Worm (Caenorhabditis elegans) whole organism, young adult: ENCODE measurements around the gene col-75.

Experiments used
- B0035.1 ChIP-seq: sonication (generic microtip); optimal IDR thresholded peaks from 2 replicates; lab custom pipeline; 2016; ENCODE audit warnings: missing genetic modification characterization, mild to moderate bottlenecking, missing compliant biosample characterization, missing genotype, missing genetic modification reagents
- F10E7.11 ChIP-seq: sonication (generic microtip); optimal IDR thresholded peaks from 2 replicates; lab custom pipeline; 2017; ENCODE audit warnings: mild to moderate bottlenecking, missing genetic modification characterization, moderate library complexity, missing compliant biosample characterization
- F22D6.2 ChIP-seq: sonication (generic microtip); optimal IDR thresholded peaks from 2 replicates; lab custom pipeline; 2016; ENCODE audit warnings: mild to moderate bottlenecking, missing genetic modification characterization, missing compliant biosample characterization
- F39B2.1 ChIP-seq: fragments of 200-800 bp; sonication (Bioruptor generic); IDR thresholded peaks from 2 replicates; pipeline ENCODE4 v1.3.6; 2022; ENCODE audit warnings: missing genetic modification reagents, missing genetic modification characterization, missing compliant biosample characterization
- F49E8.2 ChIP-seq: sonication (generic microtip); optimal IDR thresholded peaks from 3 replicates; lab custom pipeline; 2017; ENCODE audit warnings: missing genetic modification characterization, mild to moderate bottlenecking, missing compliant biosample characterization, antibody characterized with exemption, moderate library complexity; ENCODE audit not compliant: insufficient read depth
- K12H6.12 ChIP-seq: fragments of 200-800 bp; sonication (Bioruptor generic); optimal IDR thresholded peaks from 2 replicates; lab custom pipeline; 2018; ENCODE audit warnings: mild to moderate bottlenecking, missing genetic modification characterization, missing compliant biosample characterization
- T26A5.8 ChIP-seq: sonication (generic microtip); optimal IDR thresholded peaks from 2 replicates; lab custom pipeline; 2016; ENCODE audit warnings: missing genetic modification characterization, missing compliant biosample characterization
- Y67H2A.10 ChIP-seq: fragments of 200-800 bp; sonication (Bioruptor generic); conservative IDR thresholded peaks from 2 replicates; pipeline ENCODE4 v1.3.6; 2022; ENCODE audit warnings: missing genetic modification reagents, missing genetic modification characterization, missing compliant biosample characterization
- Y95B8A.8 ChIP-seq: fragments of 200-800 bp; sonication (Bioruptor generic); IDR thresholded peaks from 2 replicates; pipeline ENCODE4 v1.3.6; 2022; ENCODE audit warnings: missing genetic modification reagents, missing genetic modification characterization, missing compliant biosample characterization
- ZK185.1 ChIP-seq: sonication (generic microtip); optimal IDR thresholded peaks from 2 replicates; lab custom pipeline; 2016; ENCODE audit warnings: mild to moderate bottlenecking, missing genetic modification characterization, missing compliant biosample characterization; ENCODE audit not compliant: poor library complexity, severe bottlenecking
- akir-1 ChIP-seq: fragments of 200-800 bp; sonication (Bioruptor generic); optimal IDR thresholded peaks from 2 replicates; lab custom pipeline; 2018; ENCODE audit warnings: mild to moderate bottlenecking, missing genetic modification characterization, moderate library complexity, missing compliant biosample characterization
- ama-1 ChIP-seq, 3 experiments: fragments of 150-350 bp in 1 of 3; sonication (generic microtip) in 2 of 3; optimal IDR thresholded peaks; 2 replicates each; lab custom pipeline; 2014 to 2018; ENCODE audit warnings: missing biosample characterization in 2 of 3, missing genetic modification characterization in 2 of 3, missing genetic modification reagents in 2 of 3
- attf-5 ChIP-seq: fragments of 200-800 bp; sonication (Bioruptor generic); optimal IDR thresholded peaks from 2 replicates; lab custom pipeline; 2018; ENCODE audit warnings: mild to moderate bottlenecking, missing genetic modification characterization, missing compliant biosample characterization
- bed-1 ChIP-seq: fragments of 200-800 bp; sonication (Bioruptor generic); IDR thresholded peaks from 2 replicates; pipeline ENCODE4 v1.3.6; 2022; ENCODE audit warnings: missing genetic modification reagents, missing genetic modification characterization, missing compliant biosample characterization
- cebp-1 ChIP-seq, 2 experiments: fragments of 200-800 bp in 1 of 2; sonication (Bioruptor generic) in 1 of 2; sonication (generic microtip) in 1 of 2; IDR thresholded peaks in 1 of 2; optimal IDR thresholded peaks in 1 of 2; 2 replicates each; pipeline versions ENCODE4 v1.3.6 to Lab custom; 2017 to 2022; ENCODE audit warnings: missing compliant biosample characterization in 2 of 2, missing genetic modification characterization in 2 of 2, mild to moderate bottlenecking in 1 of 2, missing genetic modification reagents in 1 of 2, moderate library complexity in 1 of 2
- cebp-2 ChIP-seq: fragments of 200-800 bp; sonication (Bioruptor generic); IDR thresholded peaks from 2 replicates; pipeline ENCODE4 v1.3.6; 2022; ENCODE audit warnings: missing genetic modification characterization, missing compliant biosample characterization
- ceh-40 ChIP-seq: fragments of 200-800 bp; sonication (Bioruptor generic); IDR thresholded peaks from 2 replicates; pipeline ENCODE4 v1.3.6; 2022; ENCODE audit warnings: missing genetic modification characterization, missing compliant biosample characterization
- dpff-1 ChIP-seq: sonication (generic microtip); optimal IDR thresholded peaks from 2 replicates; lab custom pipeline; 2017; ENCODE audit warnings: mild to moderate bottlenecking, missing genetic modification characterization, missing compliant biosample characterization
- efl-1 ChIP-seq: fragments of 150-350 bp; optimal IDR thresholded peaks from 2 replicates; lab custom pipeline; 2014; ENCODE audit warnings: missing biosample characterization, missing genetic modification reagents, missing genetic modification characterization
- egl-44 ChIP-seq: fragments of 200-800 bp; sonication (Bioruptor generic); IDR thresholded peaks from 2 replicates; pipeline ENCODE4 v1.3.6; 2022; ENCODE audit warnings: missing genetic modification reagents, missing genetic modification characterization, missing compliant biosample characterization
- fkh-3 ChIP-seq: sonication (generic microtip); optimal IDR thresholded peaks from 2 replicates; lab custom pipeline; 2016; ENCODE audit warnings: mild to moderate bottlenecking, missing genetic modification characterization, missing compliant biosample characterization
- hrde-1 ChIP-seq: sonication (generic microtip); optimal IDR thresholded peaks from 2 replicates; lab custom pipeline; 2016; ENCODE audit warnings: missing genetic modification characterization, mild to moderate bottlenecking, missing compliant biosample characterization, moderate library complexity, missing genotype, missing genetic modification reagents, borderline replicate concordance
- hsf-1 ChIP-seq: fragments of 200-800 bp; sonication (Bioruptor generic); IDR thresholded peaks from 2 replicates; pipeline ENCODE4 v1.3.6; 2022; ENCODE audit warnings: missing genetic modification reagents, missing genetic modification characterization, missing compliant biosample characterization
- lsl-1 ChIP-seq: fragments of 200-800 bp; sonication (Bioruptor generic); optimal IDR thresholded peaks from 2 replicates; lab custom pipeline; 2018; ENCODE audit warnings: mild to moderate bottlenecking, missing genetic modification characterization, moderate library complexity, missing compliant biosample characterization
- madf-10 ChIP-seq: sonication (generic microtip); optimal IDR thresholded peaks from 2 replicates; lab custom pipeline; 2016; ENCODE audit warnings: mild to moderate bottlenecking, missing genetic modification characterization, missing compliant biosample characterization
- madf-3 ChIP-seq: fragments of 200-800 bp; sonication (Bioruptor generic); IDR thresholded peaks from 2 replicates; pipeline ENCODE4 v1.3.6; 2022; ENCODE audit warnings: missing genetic modification reagents, missing genetic modification characterization, missing compliant biosample characterization
- madf-6 ChIP-seq: fragments of 200-800 bp; sonication (Bioruptor generic); IDR thresholded peaks from 2 replicates; pipeline ENCODE4 v1.3.6; 2022; ENCODE audit warnings: missing genetic modification reagents, missing genetic modification characterization, missing compliant biosample characterization
- mxl-1 ChIP-seq: sonication (generic microtip); optimal IDR thresholded peaks from 2 replicates; lab custom pipeline; 2016; ENCODE audit warnings: missing genetic modification characterization, missing compliant biosample characterization
- nfyb-1 ChIP-seq: fragments of 200-800 bp; sonication (Bioruptor generic); IDR thresholded peaks from 2 replicates; pipeline ENCODE4 v1.3.6; 2022; ENCODE audit warnings: missing genetic modification reagents, missing genetic modification characterization, missing compliant biosample characterization
- rec-8 ChIP-seq, 2 experiments: sonication (generic microtip); optimal IDR thresholded peaks; 2 replicates each; lab custom pipeline; 2016; ENCODE audit warnings: mild to moderate bottlenecking in 2 of 2, missing genetic modification characterization in 2 of 2, missing genetic modification reagents in 2 of 2, missing genotype in 2 of 2, missing biosample characterization in 1 of 2, missing compliant biosample characterization in 1 of 2, moderate library complexity in 1 of 2
- snpc-1.1 ChIP-seq: sonication (generic microtip); optimal IDR thresholded peaks from 2 replicates; lab custom pipeline; 2017; ENCODE audit warnings: missing genetic modification characterization, mild to moderate bottlenecking, missing compliant biosample characterization, antibody characterized with exemption, moderate library complexity, missing genotype, missing genetic modification reagents; ENCODE audit not compliant: insufficient read depth
- snpc-3.4 ChIP-seq: sonication (generic microtip); optimal IDR thresholded peaks from 2 replicates; lab custom pipeline; 2017; ENCODE audit warnings: missing genetic modification characterization, mild to moderate bottlenecking, missing compliant biosample characterization, antibody characterized with exemption, moderate library complexity, missing genotype, missing genetic modification reagents
- sptf-2 ChIP-seq: fragments of 200-800 bp; sonication (Bioruptor generic); optimal IDR thresholded peaks from 2 replicates; lab custom pipeline; 2018; ENCODE audit warnings: mild to moderate bottlenecking, missing genetic modification characterization, missing compliant biosample characterization
- tbx-9 ChIP-seq: sonication (generic microtip); optimal IDR thresholded peaks from 2 replicates; lab custom pipeline; 2016; ENCODE audit warnings: borderline replicate concordance, missing genetic modification characterization, inconsistent platforms, missing compliant biosample characterization
- xnd-1 ChIP-seq: sonication (generic microtip); optimal IDR thresholded peaks from 2 replicates; lab custom pipeline; 2016; ENCODE audit warnings: missing genotype, missing genetic modification reagents, missing genetic modification characterization, missing compliant biosample characterization
- zfh-2 ChIP-seq: fragments of 200-800 bp; sonication (Bioruptor generic); conservative IDR thresholded peaks from 2 replicates; pipeline ENCODE4 v1.3.6; 2022; ENCODE audit warnings: missing genetic modification reagents, missing genetic modification characterization, missing compliant biosample characterization
- ztf-25 ChIP-seq: fragments of 200-800 bp; sonication (Bioruptor generic); IDR thresholded peaks from 2 replicates; pipeline ENCODE4 v1.3.6; 2022; ENCODE audit warnings: missing genetic modification reagents, missing genetic modification characterization, missing compliant biosample characterization
- ztf-6 ChIP-seq: fragments of 200-800 bp; sonication (Bioruptor generic); IDR thresholded peaks from 2 replicates; pipeline ENCODE4 v1.3.6; 2022; ENCODE audit warnings: missing genetic modification reagents, missing genetic modification characterization, missing compliant biosample characterization

The col-75 gene

ce11 chrII:6394037-6394436 lies 32.1 kb upstream of the col-75 start:
- TF ChIP-seq Y95B8A.8: no peak
- TF ChIP-seq tbx-9 (tag; lab: Kevin White, UChicago): no peak
- TF ChIP-seq efl-1 (GFP tag; lab: Kevin White, UChicago): no peak
- TF ChIP-seq ZK185.1 (tag; lab: Kevin White, UChicago): no peak
- no peak for TF ChIP-seq bed-1
- no peak for TF ChIP-seq snpc-3.4 (tag; lab: Kevin White, UChicago)
- no peak for TF ChIP-seq ceh-40 (GFP tag; lab: Robert Waterston, UW)
- no peak for TF ChIP-seq ztf-6
- no peak for TF ChIP-seq F39B2.1 (GFP tag; lab: Robert Waterston, UW)
- TF ChIP-seq hsf-1 (GFP tag; lab: Robert Waterston, UW): no peak
- TF ChIP-seq egl-44 (GFP tag; lab: Robert Waterston, UW): no peak
- TF ChIP-seq F10E7.11 (tag; lab: Kevin White, UChicago): no peak
- TF ChIP-seq rec-8 (tag; optimal IDR thresholded peaks at IDR 0.05; lab: Kevin White, UChicago): no peak
- TF ChIP-seq B0035.1 (tag; lab: Kevin White, UChicago): no peak

- no peak for TF ChIP-seq ama-1 (optimal IDR thresholded peaks at IDR 0.05; lab: Kevin White, UChicago)
- TF ChIP-seq ama-1 (GFP tag; optimal IDR thresholded peaks at IDR 0.05; lab: Kevin White, UChicago): no peak
- no peak for TF ChIP-seq cebp-1 (GFP tag; IDR thresholded peaks at IDR 0.05; lab: Robert Waterston, UW)
- no peak for TF ChIP-seq cebp-1 (tag; optimal IDR thresholded peaks at IDR 0.05; lab: Kevin White, UChicago)
- no peak for TF ChIP-seq madf-10 (tag; lab: Kevin White, UChicago)
- no peak for TF ChIP-seq lsl-1 (GFP tag; lab: Kevin White, UChicago)
- TF ChIP-seq mxl-1 (tag; lab: Kevin White, UChicago): no peak
- TF ChIP-seq hrde-1: no peak
- no peak for TF ChIP-seq akir-1 (GFP tag; lab: Kevin White, UChicago)
These were observed 27.7 kb upstream of the col-75 start, which contains the start of gene zig-10 for ce11 chrII:6398406-6398805. Gene zig-10, plus strand, starts transcription at chrII:6398706.

ce11 chrII:6401649-6402048 lies 24.4 kb upstream of the col-75 start, which contains the start of gene btb-2:
Gene btb-2, plus strand, starts transcription at chrII:6401949.
- TF ChIP-seq cebp-2 (GFP tag; lab: Robert Waterston, UW): no peak
- TF ChIP-seq T26A5.8 (tag; lab: Kevin White, UChicago): no peak
- TF ChIP-seq F22D6.2: no peak
- TF ChIP-seq K12H6.12 (tag; lab: Kevin White, UChicago): no peak
- no peak for TF ChIP-seq sptf-2 (GFP tag; lab: Kevin White, UChicago)
- TF ChIP-seq madf-3 (GFP tag; lab: Robert Waterston, UW): no peak
- no peak for TF ChIP-seq F39B2.1 (GFP tag; lab: Robert Waterston, UW)
- no peak for TF ChIP-seq snpc-1.1 (tag; lab: Kevin White, UChicago)
- TF ChIP-seq attf-5 (GFP tag; lab: Kevin White, UChicago): no peak
- TF ChIP-seq nfyb-1 (GFP tag; lab: Robert Waterston, UW): no peak
- TF ChIP-seq zfh-2: no peak
- no peak for TF ChIP-seq ztf-25 (GFP tag; lab: Robert Waterston, UW)
- no peak for TF ChIP-seq Y67H2A.10 (GFP tag; lab: Robert Waterston, UW)
- TF ChIP-seq fkh-3 (tag; lab: Kevin White, UChicago): no peak
- no peak for TF ChIP-seq dpff-1 (tag; lab: Kevin White, UChicago)
- no peak for TF ChIP-seq xnd-1 (tag; lab: Kevin White, UChicago)
- TF ChIP-seq madf-6 (GFP tag; lab: Robert Waterston, UW): no peak
- TF ChIP-seq F49E8.2 (tag; lab: Kevin White, UChicago): no peak
